Fruit fly (Drosophila melanogaster) whole organism, adult: ENCODE results near the gene CG17746.

Experiments used
- CG11617 ChIP-seq: fragments of 200-800 bp; sonication (Bioruptor generic); optimal IDR thresholded peaks from 2 replicates; lab custom pipeline; 2017; ENCODE audit warnings: mild to moderate bottlenecking, missing biosample characterization, missing genetic modification reagents, missing genetic modification characterization
- CG12768 ChIP-seq: fragments of 200-800 bp; sonication (Bioruptor generic); optimal IDR thresholded peaks from 2 replicates; lab custom pipeline; 2017; ENCODE audit warnings: missing biosample characterization, missing genetic modification characterization, mild to moderate bottlenecking, moderate library complexity, missing genetic modification reagents
- CG14711 ChIP-seq: fragments of 200-800 bp; sonication (Bioruptor generic); optimal IDR thresholded peaks from 2 replicates; lab custom pipeline; 2018; ENCODE audit warnings: missing biosample characterization, mild to moderate bottlenecking, missing genetic modification characterization, moderate library complexity
- CG1620 ChIP-seq: fragments of 200-800 bp; sonication (Bioruptor generic); optimal IDR thresholded peaks from 2 replicates; lab custom pipeline; 2016; ENCODE audit warnings: missing biosample characterization, missing genetic modification characterization
- CG33017 ChIP-seq: fragments of 200-800 bp; sonication (Bioruptor generic); optimal IDR thresholded peaks from 2 replicates; lab custom pipeline; 2018; ENCODE audit warnings: missing biosample characterization, mild to moderate bottlenecking, missing genetic modification characterization, moderate library complexity
- CG5204 ChIP-seq: fragments of 200-800 bp; sonication (Bioruptor generic); optimal IDR thresholded peaks from 2 replicates; lab custom pipeline; 2016; ENCODE audit warnings: missing biosample characterization, missing genetic modification characterization
- CG7045 ChIP-seq: fragments of 200-800 bp; sonication (Bioruptor generic); optimal IDR thresholded peaks from 2 replicates; lab custom pipeline; 2017; ENCODE audit warnings: missing biosample characterization, mild to moderate bottlenecking, missing genetic modification characterization
- CG7101 ChIP-seq: fragments of 200-800 bp; sonication (Bioruptor generic); optimal IDR thresholded peaks from 2 replicates; lab custom pipeline; 2018; ENCODE audit warnings: missing biosample characterization, mild to moderate bottlenecking, missing genetic modification characterization, moderate library complexity
- Clk ChIP-seq: fragments of 200-800 bp; sonication (Bioruptor generic); optimal IDR thresholded peaks from 2 replicates; lab custom pipeline; 2017; ENCODE audit warnings: missing biosample characterization, missing genetic modification characterization
- Crg-1 ChIP-seq: fragments of 200-800 bp; sonication (Bioruptor generic); optimal IDR thresholded peaks from 2 replicates; lab custom pipeline; 2016; ENCODE audit warnings: missing biosample characterization, missing genetic modification characterization
- Hr96 ChIP-seq: fragments of 200-800 bp; sonication (Bioruptor generic); optimal IDR thresholded peaks from 2 replicates; lab custom pipeline; 2016; ENCODE audit warnings: missing biosample characterization, missing genetic modification characterization
- Mnt ChIP-seq: fragments of 200-800 bp; sonication (Bioruptor generic); optimal IDR thresholded peaks from 2 replicates; lab custom pipeline; 2016; ENCODE audit warnings: missing biosample characterization, mild to moderate bottlenecking, missing genetic modification characterization
- bab1 ChIP-seq: fragments of 200-800 bp; sonication (Bioruptor generic); optimal IDR thresholded peaks from 3 replicates; lab custom pipeline; 2019; ENCODE audit warnings: missing biosample characterization, mild to moderate bottlenecking, missing genetic modification characterization, moderate library complexity
- cic ChIP-seq: fragments of 200-800 bp; sonication (Bioruptor generic); optimal IDR thresholded peaks from 2 replicates; lab custom pipeline; 2017; ENCODE audit warnings: missing biosample characterization, mild to moderate bottlenecking, missing genetic modification characterization, moderate library complexity
- cnc ChIP-seq, 2 experiments: fragments of >200 bp; optimal IDR thresholded peaks; 2 replicates each; lab custom pipeline; 2017
- kay ChIP-seq: fragments of 200-800 bp; sonication (Bioruptor generic); peaks from one replicate; lab custom pipeline; 2016; ENCODE audit warnings: missing biosample characterization, missing genetic modification characterization, borderline replicate concordance
- ovo ChIP-seq: fragments of 200-800 bp; sonication (Bioruptor generic); optimal IDR thresholded peaks from 2 replicates; lab custom pipeline; 2016; ENCODE audit warnings: missing biosample characterization, missing genetic modification characterization
- pad ChIP-seq: fragments of 200-800 bp; sonication (Bioruptor generic); optimal IDR thresholded peaks from 3 replicates; lab custom pipeline; 2017; ENCODE audit warnings: missing biosample characterization, missing genetic modification characterization, mild to moderate bottlenecking, moderate library complexity, missing genetic modification reagents
- tj ChIP-seq: fragments of 200-800 bp; sonication (Bioruptor generic); optimal IDR thresholded peaks from 3 replicates; lab custom pipeline; 2017; ENCODE audit warnings: missing biosample characterization, mild to moderate bottlenecking, missing genetic modification characterization, moderate library complexity
- toe ChIP-seq: fragments of 200-800 bp; sonication (Bioruptor generic); optimal IDR thresholded peaks from 2 replicates; lab custom pipeline; 2016; ENCODE audit warnings: missing biosample characterization, missing genetic modification characterization

CG17746 gene

dm6 chr3L:3239033-3239752, at the start of gene CG17746:
CG17746 (minus strand) TSS chr3L:3239578.
- TF ChIP-seq CG7101 (tag; lab: Kevin White, UChicago) (peak; percentile 23), Hr96 (GFP tag; lab: Kevin White, UChicago) (no peak), Mnt (GFP tag; lab: Kevin White, UChicago) (peak; percentile 81), CG7045 (GFP tag; lab: Kevin White, UChicago) (peak; percentile 10), CG1620 (GFP tag; lab: Kevin White, UChicago) (peak; percentile 79), CG12768 (GFP tag; lab: Kevin White, UChicago) (no peak), cic (peak; percentile 12), bab1 (GFP tag; lab: Kevin White, UChicago) (peak; percentile 78), CG11617 (GFP tag; lab: Kevin White, UChicago) (no peak), toe (GFP tag; lab: Kevin White, UChicago) (no peak), tj (GFP tag; lab: Kevin White, UChicago) (no peak), CG14711 (tag; lab: Kevin White, UChicago) (peak; percentile 21), Crg-1 (GFP tag; lab: Kevin White, UChicago) (peak; percentile 81), cnc (optimal IDR thresholded peaks at IDR 0.05; lab: Kevin White, UChicago) (no peak), Clk (GFP tag; lab: Kevin White, UChicago) (peak; percentile 4), kay (no peak), pad (GFP tag; lab: Kevin White, UChicago) (peak; percentile 42), CG5204 (no peak), CG33017 (tag; lab: Kevin White, UChicago) (no peak), ovo (GFP tag; lab: Kevin White, UChicago) (peak; percentile 9)

- TF ChIP-seq kay (peak; percentile 39), CG33017 (tag; lab: Kevin White, UChicago) (no peak), CG5204 (no peak), bab1 (GFP tag; lab: Kevin White, UChicago) (no peak)
Measured at dm6 chr3L:3288414-3288813, 49.0 kb upstream of the CG17746 start.

- TF ChIP-seq Hr96 (GFP tag; lab: Kevin White, UChicago) (no peak), CG14711 (tag; lab: Kevin White, UChicago) (no peak), CG7045 (GFP tag; lab: Kevin White, UChicago) (no peak), Clk (GFP tag; lab: Kevin White, UChicago) (no peak), CG12768 (GFP tag; lab: Kevin White, UChicago) (no peak), kay (no peak), pad (GFP tag; lab: Kevin White, UChicago) (no peak), Mnt (GFP tag; lab: Kevin White, UChicago) (no peak), CG1620 (GFP tag; lab: Kevin White, UChicago) (no peak), CG5204 (no peak), Crg-1 (GFP tag; lab: Kevin White, UChicago) (no peak), CG33017 (tag; lab: Kevin White, UChicago) (no peak), toe (GFP tag; lab: Kevin White, UChicago) (no peak), tj (GFP tag; lab: Kevin White, UChicago) (no peak), ovo (GFP tag; lab: Kevin White, UChicago) (no peak), cic (no peak), bab1 (GFP tag; lab: Kevin White, UChicago) (no peak), CG11617 (GFP tag; lab: Kevin White, UChicago) (no peak), CG7101 (tag; lab: Kevin White, UChicago) (no peak), cnc (optimal IDR thresholded peaks at IDR 0.05; lab: Kevin White, UChicago) (no peak)
Measured at dm6 chr3L:3284900-3285299, 45.5 kb upstream of the CG17746 start.

DNA sequence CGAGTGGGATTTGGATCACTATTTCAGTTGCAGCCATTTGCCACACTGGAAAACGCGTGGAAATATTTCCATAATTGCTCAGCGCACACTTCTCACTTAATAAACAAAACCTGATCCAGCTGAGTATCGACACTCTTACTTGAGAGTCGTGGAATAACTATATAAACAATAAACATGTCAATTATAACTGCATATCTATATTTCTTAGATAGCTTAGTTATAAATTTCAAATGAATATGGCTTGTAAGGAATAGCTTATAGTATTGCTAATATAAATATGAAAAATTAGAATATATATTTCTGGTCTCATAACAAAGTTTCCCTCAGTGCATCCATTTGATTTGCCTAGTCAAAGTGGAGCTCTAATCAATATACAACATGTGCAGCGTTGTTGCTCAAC, 43.9 kb upstream of the CG17746 start:
- no peak for TF ChIP-seq kay

DNA sequence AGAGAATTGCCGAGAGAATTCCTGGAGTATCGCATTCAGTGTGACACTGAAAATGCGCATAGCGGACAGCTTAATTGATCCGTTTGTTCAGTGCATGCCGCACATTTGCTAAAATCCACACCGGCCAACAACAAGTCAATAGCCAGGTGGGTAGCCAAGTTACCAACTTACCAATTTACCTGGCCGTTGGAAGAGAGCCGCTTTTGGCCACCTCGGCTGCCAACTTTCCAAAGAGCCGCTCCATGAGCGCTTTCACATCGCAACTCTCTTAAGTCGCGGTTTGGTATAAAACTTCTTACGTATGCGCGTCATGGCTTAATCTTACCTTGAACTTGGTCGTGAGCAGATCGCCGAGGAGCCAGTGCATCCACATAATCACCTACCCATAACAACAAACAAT, 40.6 kb upstream of the CG17746 start, which contains the start of gene CG12017:
TSS of gene CG12017 (plus strand) at position 310 of the 400 bp plus-strand sequence.
- TF ChIP-seq CG7101 (tag; lab: Kevin White, UChicago) (no peak), Mnt (GFP tag; lab: Kevin White, UChicago) (no peak), ovo (GFP tag; lab: Kevin White, UChicago) (no peak), kay (no peak), tj (GFP tag; lab: Kevin White, UChicago) (no peak), pad (GFP tag; lab: Kevin White, UChicago) (no peak), bab1 (GFP tag; lab: Kevin White, UChicago) (no peak), CG33017 (tag; lab: Kevin White, UChicago) (no peak), cic (no peak), CG14711 (tag; lab: Kevin White, UChicago) (no peak), cnc (optimal IDR thresholded peaks at IDR 0.05; lab: Kevin White, UChicago) (no peak), CG1620 (GFP tag; lab: Kevin White, UChicago) (no peak), CG7045 (GFP tag; lab: Kevin White, UChicago) (no peak), CG12768 (GFP tag; lab: Kevin White, UChicago) (no peak), CG11617 (GFP tag; lab: Kevin White, UChicago) (no peak), CG5204 (no peak), Hr96 (GFP tag; lab: Kevin White, UChicago) (no peak), Clk (GFP tag; lab: Kevin White, UChicago) (no peak), toe (GFP tag; lab: Kevin White, UChicago) (no peak)

DNA sequence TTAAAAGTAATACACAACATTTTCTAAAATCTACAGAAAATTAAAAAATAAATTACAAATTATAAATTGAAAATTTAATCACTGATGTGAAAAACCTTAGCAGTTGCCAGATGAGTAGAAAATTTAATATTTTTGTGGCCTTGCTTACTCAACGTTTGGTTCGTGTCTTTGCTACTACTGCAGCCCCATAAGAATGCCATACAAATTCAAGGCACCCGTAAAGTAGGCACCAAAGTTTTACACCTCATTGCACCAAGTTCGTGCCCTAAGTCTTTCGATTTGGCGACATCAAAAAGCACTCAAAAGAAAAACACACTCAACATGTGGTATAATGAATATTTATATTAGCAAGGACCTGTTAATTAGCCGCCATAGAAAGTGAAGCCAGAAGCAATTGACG, 37.6 kb upstream of the CG17746 start:
- TF ChIP-seq CG7101 (tag; lab: Kevin White, UChicago) (no peak), CG12768 (GFP tag; lab: Kevin White, UChicago) (no peak), bab1 (GFP tag; lab: Kevin White, UChicago) (no peak), CG11617 (GFP tag; lab: Kevin White, UChicago) (no peak), CG1620 (GFP tag; lab: Kevin White, UChicago) (no peak), tj (GFP tag; lab: Kevin White, UChicago) (no peak), toe (GFP tag; lab: Kevin White, UChicago) (no peak), Clk (GFP tag; lab: Kevin White, UChicago) (no peak), Crg-1 (GFP tag; lab: Kevin White, UChicago) (no peak), cic (no peak), ovo (GFP tag; lab: Kevin White, UChicago) (no peak), CG14711 (tag; lab: Kevin White, UChicago) (no peak), CG7045 (GFP tag; lab: Kevin White, UChicago) (no peak)
